Worm (Caenorhabditis elegans) whole organism, young adult: Measurements from ENCODE around the gene T07D3.4.

Experiments used
- B0035.1 ChIP-seq: sonication (generic microtip); optimal IDR thresholded peaks from 2 replicates; lab custom pipeline; 2016; ENCODE audit warnings: missing genetic modification characterization, mild to moderate bottlenecking, missing compliant biosample characterization, missing genotype, missing genetic modification reagents
- B0261.1 ChIP-seq: sonication (generic microtip); optimal IDR thresholded peaks from 2 replicates; lab custom pipeline; 2016; ENCODE audit warnings: mild to moderate bottlenecking, missing genetic modification characterization, moderate library complexity, missing compliant biosample characterization
- C06A6.2 ChIP-seq: fragments of 200-800 bp; sonication (Bioruptor generic); conservative IDR thresholded peaks from 2 replicates; pipeline ENCODE4 v1.3.6; 2022; ENCODE audit warnings: missing genetic modification characterization, missing compliant biosample characterization
- C17E4.6 ChIP-seq: fragments of 200-800 bp; sonication (Bioruptor generic); IDR thresholded peaks from 2 replicates; pipeline ENCODE4 v1.3.6; 2022; ENCODE audit warnings: missing genetic modification reagents, missing genetic modification characterization, missing compliant biosample characterization
- F55B11.4 ChIP-seq: sonication (generic microtip); optimal IDR thresholded peaks from 2 replicates; lab custom pipeline; 2016; ENCODE audit warnings: missing compliant biosample characterization, missing genetic modification characterization, borderline replicate concordance; ENCODE audit not compliant: insufficient read depth
- K11D2.4 ChIP-seq: fragments of 200-800 bp; sonication (Bioruptor generic); IDR thresholded peaks from 2 replicates; pipeline ENCODE4 v1.3.6; 2022; ENCODE audit warnings: missing genetic modification reagents, missing genetic modification characterization, missing compliant biosample characterization
- T07F8.4 ChIP-seq: sonication (generic microtip); optimal IDR thresholded peaks from 2 replicates; lab custom pipeline; 2016; ENCODE audit warnings: mild to moderate bottlenecking, missing genetic modification characterization, moderate library complexity, missing compliant biosample characterization
- Y79H2A.3 ChIP-seq: fragments of 200-800 bp; sonication (Bioruptor generic); conservative IDR thresholded peaks from 2 replicates; pipeline ENCODE4 v1.3.6; 2022; ENCODE audit warnings: missing genetic modification reagents, missing genetic modification characterization, missing compliant biosample characterization
- ZK185.1 ChIP-seq: sonication (generic microtip); optimal IDR thresholded peaks from 2 replicates; lab custom pipeline; 2016; ENCODE audit warnings: mild to moderate bottlenecking, missing genetic modification characterization, missing compliant biosample characterization; ENCODE audit not compliant: poor library complexity, severe bottlenecking
- bed-1 ChIP-seq: fragments of 200-800 bp; sonication (Bioruptor generic); IDR thresholded peaks from 2 replicates; pipeline ENCODE4 v1.3.6; 2022; ENCODE audit warnings: missing genetic modification reagents, missing genetic modification characterization, missing compliant biosample characterization
- ceh-91 ChIP-seq: fragments of 200-800 bp; sonication (Bioruptor generic); IDR thresholded peaks from 2 replicates; pipeline ENCODE4 v1.3.6; 2022; ENCODE audit warnings: missing genetic modification reagents, missing genetic modification characterization, missing compliant biosample characterization
- efl-1 ChIP-seq: fragments of 150-350 bp; optimal IDR thresholded peaks from 2 replicates; lab custom pipeline; 2014; ENCODE audit warnings: missing biosample characterization, missing genetic modification reagents, missing genetic modification characterization
- egl-44 ChIP-seq: fragments of 200-800 bp; sonication (Bioruptor generic); IDR thresholded peaks from 2 replicates; pipeline ENCODE4 v1.3.6; 2022; ENCODE audit warnings: missing genetic modification reagents, missing genetic modification characterization, missing compliant biosample characterization
- ets-4 ChIP-seq: fragments of 200-800 bp; sonication (Bioruptor generic); optimal IDR thresholded peaks from 2 replicates; lab custom pipeline; 2018; ENCODE audit warnings: mild to moderate bottlenecking, missing genetic modification characterization, missing compliant biosample characterization
- hlh-12 ChIP-seq: sonication (generic microtip); optimal IDR thresholded peaks from 2 replicates; lab custom pipeline; 2016; ENCODE audit warnings: missing genetic modification characterization, missing compliant biosample characterization
- hmg-20 ChIP-seq: fragments of 200-800 bp; sonication (Bioruptor generic); IDR thresholded peaks from 2 replicates; pipeline ENCODE4 v1.3.6; 2022; ENCODE audit warnings: missing genetic modification reagents, missing genetic modification characterization, missing compliant biosample characterization
- hrde-1 ChIP-seq: sonication (generic microtip); optimal IDR thresholded peaks from 2 replicates; lab custom pipeline; 2016; ENCODE audit warnings: missing genetic modification characterization, mild to moderate bottlenecking, missing compliant biosample characterization, moderate library complexity, missing genotype, missing genetic modification reagents, borderline replicate concordance
- let-526 ChIP-seq: fragments of 200-800 bp; sonication (Bioruptor generic); IDR thresholded peaks from 2 replicates; pipeline ENCODE4 v1.3.6; 2022; ENCODE audit warnings: missing genetic modification reagents, missing genetic modification characterization, missing compliant biosample characterization
- lin-54 ChIP-seq: fragments of 200-800 bp; sonication (Bioruptor generic); optimal IDR thresholded peaks from 2 replicates; lab custom pipeline; 2018; ENCODE audit warnings: mild to moderate bottlenecking, missing genetic modification characterization, missing compliant biosample characterization
- lsl-1 ChIP-seq: fragments of 200-800 bp; sonication (Bioruptor generic); optimal IDR thresholded peaks from 2 replicates; lab custom pipeline; 2018; ENCODE audit warnings: mild to moderate bottlenecking, missing genetic modification characterization, moderate library complexity, missing compliant biosample characterization
- madf-3 ChIP-seq: fragments of 200-800 bp; sonication (Bioruptor generic); IDR thresholded peaks from 2 replicates; pipeline ENCODE4 v1.3.6; 2022; ENCODE audit warnings: missing genetic modification reagents, missing genetic modification characterization, missing compliant biosample characterization
- mes-4 ChIP-seq: sonication (generic microtip); optimal IDR thresholded peaks from 2 replicates; lab custom pipeline; 2016; ENCODE audit warnings: missing genotype, missing genetic modification characterization, missing compliant biosample characterization
- mxl-1 ChIP-seq: sonication (generic microtip); optimal IDR thresholded peaks from 2 replicates; lab custom pipeline; 2016; ENCODE audit warnings: missing genetic modification characterization, missing compliant biosample characterization
- nfya-1 ChIP-seq: sonication (generic microtip); optimal IDR thresholded peaks from 2 replicates; lab custom pipeline; 2017; ENCODE audit warnings: antibody characterized with exemption, missing compliant biosample characterization, missing genetic modification characterization, borderline replicate concordance; ENCODE audit not compliant: insufficient read depth
- nfyb-1 ChIP-seq: fragments of 200-800 bp; sonication (Bioruptor generic); IDR thresholded peaks from 2 replicates; pipeline ENCODE4 v1.3.6; 2022; ENCODE audit warnings: missing genetic modification reagents, missing genetic modification characterization, missing compliant biosample characterization
- nhr-80 ChIP-seq: sonication (generic microtip); optimal IDR thresholded peaks from 2 replicates; lab custom pipeline; 2016; ENCODE audit warnings: missing genetic modification characterization, missing compliant biosample characterization
- pbrm-1 ChIP-seq: fragments of 200-800 bp; sonication (Bioruptor generic); IDR thresholded peaks from 2 replicates; pipeline ENCODE4 v1.3.6; 2022; ENCODE audit warnings: missing genetic modification reagents, missing genetic modification characterization, missing compliant biosample characterization
- rcor-1 ChIP-seq: fragments of 200-800 bp; sonication (Bioruptor generic); IDR thresholded peaks from 2 replicates; pipeline ENCODE4 v1.3.6; 2022; ENCODE audit warnings: missing genetic modification reagents, missing genetic modification characterization, missing compliant biosample characterization
- snpc-1.3 ChIP-seq: sonication (generic microtip); optimal IDR thresholded peaks from 2 replicates; lab custom pipeline; 2017; ENCODE audit warnings: missing genetic modification characterization, mild to moderate bottlenecking, missing compliant biosample characterization, antibody characterized with exemption, moderate library complexity, missing genotype, missing genetic modification reagents; ENCODE audit not compliant: insufficient read depth
- snpc-3.4 ChIP-seq: sonication (generic microtip); optimal IDR thresholded peaks from 2 replicates; lab custom pipeline; 2017; ENCODE audit warnings: missing genetic modification characterization, mild to moderate bottlenecking, missing compliant biosample characterization, antibody characterized with exemption, moderate library complexity, missing genotype, missing genetic modification reagents
- somi-1 ChIP-seq: fragments of 200-800 bp; sonication (Bioruptor generic); optimal IDR thresholded peaks from 2 replicates; lab custom pipeline; 2018; ENCODE audit warnings: mild to moderate bottlenecking, missing genetic modification characterization, missing compliant biosample characterization
- tbx-9 ChIP-seq: sonication (generic microtip); optimal IDR thresholded peaks from 2 replicates; lab custom pipeline; 2016; ENCODE audit warnings: borderline replicate concordance, missing genetic modification characterization, inconsistent platforms, missing compliant biosample characterization
- unc-130 ChIP-seq: sonication (generic microtip); optimal IDR thresholded peaks from 2 replicates; lab custom pipeline; 2016; ENCODE audit warnings: missing genetic modification reagents, missing genetic modification characterization, missing compliant biosample characterization

T07D3.4 gene

ce11 chrII:861564-861963 lies 26.5 kb upstream of the T07D3.4 start, which contains the start of gene Y46B2A.4:
Gene Y46B2A.4 (plus strand): TSS chrII:861864.
- TF ChIP-seq hmg-20 (GFP tag; lab: Robert Waterston, UW) (no peak), T07F8.4 (tag; lab: Kevin White, UChicago) (no peak), Y79H2A.3 (GFP tag; lab: Robert Waterston, UW) (no peak), ets-4 (GFP tag; lab: Kevin White, UChicago) (no peak), mes-4 (tag; lab: Kevin White, UChicago) (no peak), B0261.1 (tag; lab: Kevin White, UChicago) (no peak), unc-130 (no peak)
- TF ChIP-seq, all 124 proteins: peak for 0

ce11 chrII:866801-867200 lies 21.3 kb upstream of the T07D3.4 start, which contains the start of gene Y46B2A.3:
Gene Y46B2A.3 (minus strand): TSS chrII:866901.
- TF ChIP-seq rcor-1 (GFP tag; lab: Robert Waterston, UW) (no peak), madf-3 (GFP tag; lab: Robert Waterston, UW) (no peak), B0035.1 (tag; lab: Kevin White, UChicago) (no peak), mxl-1 (tag; lab: Kevin White, UChicago) (no peak), K11D2.4 (GFP tag; lab: Robert Waterston, UW) (no peak), C06A6.2 (GFP tag; lab: Robert Waterston, UW) (no peak), nhr-80 (no peak), pbrm-1 (GFP tag; lab: Robert Waterston, UW) (no peak), egl-44 (GFP tag; lab: Robert Waterston, UW) (no peak), hlh-12 (tag; lab: Kevin White, UChicago) (no peak), lin-54 (GFP tag; lab: Kevin White, UChicago) (no peak), nfya-1 (tag; lab: Kevin White, UChicago) (no peak), tbx-9 (tag; lab: Kevin White, UChicago) (no peak), hrde-1 (tag; lab: Kevin White, UChicago) (no peak)

ce11 chrII:868240-868864 lies 19.8 kb upstream of the T07D3.4 start, which contains the start of gene fbxc-51:
Gene fbxc-51 (plus strand): TSS chrII:868814.
- TF ChIP-seq C17E4.6 (GFP tag; lab: Robert Waterston, UW) = no peak
- no peak for TF ChIP-seq lin-54 (GFP tag; lab: Kevin White, UChicago)
- no peak for TF ChIP-seq let-526 (GFP tag; lab: Robert Waterston, UW)
- TF ChIP-seq ZK185.1 (tag; lab: Kevin White, UChicago) = no peak
- no peak for TF ChIP-seq bed-1 (GFP tag; lab: Robert Waterston, UW)
- no peak for TF ChIP-seq nfyb-1
- TF ChIP-seq snpc-3.4 (tag; lab: Kevin White, UChicago) = no peak
- no peak for TF ChIP-seq lsl-1
- TF ChIP-seq somi-1 = no peak
- TF ChIP-seq nfya-1 (tag; lab: Kevin White, UChicago) = no peak
- TF ChIP-seq snpc-1.3 = no peak
- TF ChIP-seq efl-1 (GFP tag; lab: Kevin White, UChicago) = no peak
- TF ChIP-seq C06A6.2 (GFP tag; lab: Robert Waterston, UW) = no peak
- TF ChIP-seq ceh-91 (GFP tag; lab: Robert Waterston, UW) = no peak
- TF ChIP-seq F55B11.4 (tag; lab: Kevin White, UChicago) = no peak
- TF ChIP-seq, all 124 proteins: peak for 0
